Worm (Caenorhabditis elegans): ENCODE data around the gene clec-51.
"Not testable (repeated sequence)": the region's sequence is repeated elsewhere in the genome, so short reads cannot be mapped to it uniquely, and the experiment has no call there.

Gene clec-51

ce11 chrIV:8127430-8127829 lies 36.2 kb downstream of the clec-51 start:
- TF ChIP-seq snpc-4 (tag; optimal IDR thresholded peaks at IDR 0.05) (no peak), nhr-76 (tag; optimal IDR thresholded peaks at IDR 0.05) (no peak), ama-1 (optimal IDR thresholded peaks at IDR 0.05) (no peak), unc-62 (GFP tag; optimal IDR thresholded peaks at IDR 0.05) (no peak), eor-1 (tag; optimal IDR thresholded peaks at IDR 0.05) (no peak), ceh-16 (tag; optimal IDR thresholded peaks at IDR 0.05) (no peak), nhr-77 (tag; optimal IDR thresholded peaks at IDR 0.05) (no peak), zag-1 (tag; optimal IDR thresholded peaks at IDR 0.05) (no peak), mdl-1 (tag; optimal IDR thresholded peaks at IDR 0.05) (no peak), ceh-82 (tag; optimal IDR thresholded peaks at IDR 0.05) (no peak), lin-15B (tag; optimal IDR thresholded peaks at IDR 0.05) (no peak), unc-39 (tag; optimal IDR thresholded peaks at IDR 0.05) (no peak), nhr-28 (tag; optimal IDR thresholded peaks at IDR 0.05) (no peak), nhr-11 (tag; optimal IDR thresholded peaks at IDR 0.05) (no peak), skn-1 (tag; optimal IDR thresholded peaks at IDR 0.05) (no peak), hmg-11 (tag; optimal IDR thresholded peaks at IDR 0.05) (no peak), nhr-25 (tag; optimal IDR thresholded peaks at IDR 0.05) (no peak), tbx-2 (tag; optimal IDR thresholded peaks at IDR 0.05) (no peak)

- no peak for TF ChIP-seq nhr-25 (tag; optimal IDR thresholded peaks at IDR 0.05)
- no peak for TF ChIP-seq nfya-1 (tag; optimal IDR thresholded peaks at IDR 0.05; ENCODE audit: insufficient read depth)
- TF ChIP-seq ztf-4 (tag; optimal IDR thresholded peaks at IDR 0.05): no peak
- TF ChIP-seq elt-1 (tag; optimal IDR thresholded peaks at IDR 0.05): no peak
- TF ChIP-seq fkh-10 (GFP tag; optimal IDR thresholded peaks at IDR 0.05): no peak
- no peak for TF ChIP-seq snpc-4 (tag; optimal IDR thresholded peaks at IDR 0.05)
- TF ChIP-seq lin-15B (tag; optimal IDR thresholded peaks at IDR 0.05): no peak
- TF ChIP-seq lin-39 (tag; optimal IDR thresholded peaks at IDR 0.05): no peak
- TF ChIP-seq nhr-76 (tag; optimal IDR thresholded peaks at IDR 0.05): no peak
- no peak for TF ChIP-seq nhr-11 (tag; optimal IDR thresholded peaks at IDR 0.05)
Measured at ce11 chrIV:8126902-8127301, 36.7 kb downstream of the clec-51 start, which contains the start of gene ceph-41. Gene ceph-41, plus strand, starts transcription at chrIV:8127202.

ce11 chrIV:8122349-8122748 lies 41.3 kb downstream of the clec-51 start, which contains the start of gene erp-44.3:
Gene erp-44.3, plus strand, starts transcription at chrIV:8122649.
- TF ChIP-seq nhr-77 (tag; optimal IDR thresholded peaks at IDR 0.05); nhr-67 (tag; optimal IDR thresholded peaks at IDR 0.05); nfya-1 (tag; optimal IDR thresholded peaks at IDR 0.05; ENCODE audit: insufficient read depth): not testable (repeated sequence)

ce11 chrIV:8118790-8119189 lies 44.8 kb downstream of the clec-51 start, which contains the start of gene F42G8.8:
Gene F42G8.8, plus strand, starts transcription at chrIV:8119090.
- no peak for TF ChIP-seq fkh-2 (tag; optimal IDR thresholded peaks at IDR 0.05)
- TF ChIP-seq egl-5 (tag; optimal IDR thresholded peaks at IDR 0.05): no peak
- TF ChIP-seq nhr-12 (tag; optimal IDR thresholded peaks at IDR 0.05): no peak
- no peak for TF ChIP-seq unc-62 (GFP tag; optimal IDR thresholded peaks at IDR 0.05)
- TF ChIP-seq sea-2 (GFP tag; optimal IDR thresholded peaks at IDR 0.05): no peak
- TF ChIP-seq fkh-10 (GFP tag; optimal IDR thresholded peaks at IDR 0.05): no peak
- TF ChIP-seq ceh-82 (tag; optimal IDR thresholded peaks at IDR 0.05): no peak
- no peak for TF ChIP-seq ceh-16 (tag; optimal IDR thresholded peaks at IDR 0.05)
- no peak for TF ChIP-seq nhr-25 (tag; optimal IDR thresholded peaks at IDR 0.05)
- TF ChIP-seq lin-39 (tag; optimal IDR thresholded peaks at IDR 0.05): no peak
- TF ChIP-seq lin-15B (tag; optimal IDR thresholded peaks at IDR 0.05): no peak
- TF ChIP-seq zag-1 (tag; optimal IDR thresholded peaks at IDR 0.05): no peak
- no peak for TF ChIP-seq hmg-11 (tag; optimal IDR thresholded peaks at IDR 0.05)
- no peak for TF ChIP-seq nhr-28 (tag; optimal IDR thresholded peaks at IDR 0.05)
- no peak for TF ChIP-seq nhr-77 (tag; optimal IDR thresholded peaks at IDR 0.05)
- TF ChIP-seq jun-1 (tag; optimal IDR thresholded peaks at IDR 0.05): no peak
- no peak for TF ChIP-seq elt-1 (tag; optimal IDR thresholded peaks at IDR 0.05)

ce11 chrIV:8115462-8115861 lies 48.1 kb downstream of the clec-51 start, which contains the start of gene irld-8:
Gene irld-8, plus strand, starts transcription at chrIV:8115762.
- no peak for TF ChIP-seq elt-3 (tag; optimal IDR thresholded peaks at IDR 0.05)
- no peak for TF ChIP-seq hmg-11 (tag; optimal IDR thresholded peaks at IDR 0.05)
- TF ChIP-seq ceh-16 (tag; optimal IDR thresholded peaks at IDR 0.05): no peak
- no peak for TF ChIP-seq nhr-76 (tag; optimal IDR thresholded peaks at IDR 0.05)
- TF ChIP-seq jun-1 (tag; optimal IDR thresholded peaks at IDR 0.05): no peak
- no peak for TF ChIP-seq ama-1 (optimal IDR thresholded peaks at IDR 0.05)
- no peak for TF ChIP-seq mml-1 (tag; optimal IDR thresholded peaks at IDR 0.05)
- TF ChIP-seq tbx-2 (tag; optimal IDR thresholded peaks at IDR 0.05): no peak
- no peak for TF ChIP-seq nhr-25 (tag; optimal IDR thresholded peaks at IDR 0.05)
- TF ChIP-seq R02D3.7 (tag; optimal IDR thresholded peaks at IDR 0.05): no peak
- TF ChIP-seq aly-2 (tag; optimal IDR thresholded peaks at IDR 0.05): no peak
